Worm (Caenorhabditis elegans) whole organism, midembryonic: ENCODE data around the gene skr-15.

Experiments used
- T22C8.4 ChIP-seq: fragments of 200-800 bp; sonication (Bioruptor generic); IDR thresholded peaks from 2 replicates; pipeline ENCODE4 v1.3.6; 2022; ENCODE audit warnings: missing genetic modification characterization, missing compliant biosample characterization
- flt-1 ChIP-seq: fragments of 200-800 bp; sonication (Bioruptor generic); IDR thresholded peaks from 2 replicates; pipeline ENCODE4 v1.3.6; 2022; ENCODE audit warnings: missing genetic modification characterization, missing compliant biosample characterization
- med-1 ChIP-seq: sonication (generic microtip); optimal IDR thresholded peaks from 2 replicates; lab custom pipeline; 2017; ENCODE audit warnings: missing genetic modification characterization, mild to moderate bottlenecking, missing compliant biosample characterization, antibody characterized with exemption, missing genetic modification reagents; ENCODE audit not compliant: insufficient read depth
- ref-1 ChIP-seq: fragments of 200-800 bp; sonication (Bioruptor generic); conservative IDR thresholded peaks from 2 replicates; pipeline ENCODE4 v1.3.6; 2022; ENCODE audit warnings: missing genetic modification reagents, missing genetic modification characterization, missing compliant biosample characterization
- ztf-23 ChIP-seq: fragments of 200-800 bp; sonication (Bioruptor generic); IDR thresholded peaks from 2 replicates; pipeline ENCODE4 v1.3.6; 2022; ENCODE audit warnings: missing genetic modification reagents, missing genetic modification characterization, missing compliant biosample characterization
- ztf-29 ChIP-seq: fragments of 200-800 bp; sonication (Bioruptor generic); IDR thresholded peaks from 2 replicates; pipeline ENCODE4 v1.3.6; 2022; ENCODE audit warnings: missing genetic modification reagents, missing genetic modification characterization, missing compliant biosample characterization

- TF ChIP-seq T22C8.4 (GFP tag; lab: Robert Waterston, UW) (no peak), ztf-29 (no peak), ref-1 (no peak), ztf-23 (GFP tag; lab: Robert Waterston, UW) (no peak), med-1 (GFP tag; lab: Kevin White, UChicago) (no peak), flt-1 (GFP tag; lab: Robert Waterston, UW) (no peak)
These were observed 8.4 kb downstream of the skr-15 start, which contains the start of gene F54D10.9 for ce11 chrII:3832383-3832782.
